Fruit fly (Drosophila melanogaster) whole organism, embryonic: Measurements from ENCODE around the gene CG2256.

Experiments used
- Antp ChIP-seq: fragments of 200-800 bp; sonication (Bioruptor generic); optimal IDR thresholded peaks from 3 replicates; lab custom pipeline; 2016; ENCODE audit warnings: missing biosample characterization, missing genetic modification characterization
- Atf3 ChIP-seq: fragments of 200-800 bp; sonication (Bioruptor generic); optimal IDR thresholded peaks from 3 replicates; lab custom pipeline; 2016; ENCODE audit warnings: missing biosample characterization, missing genetic modification characterization
- Awh ChIP-seq: fragments of 200-800 bp; sonication (Bioruptor generic); IDR thresholded peaks from 2 replicates; pipeline ENCODE4, ENCODE4 v1.3.6; 2022; ENCODE audit warnings: missing biosample characterization, missing genetic modification characterization
- BtbVII ChIP-seq: fragments of 200-800 bp; sonication (Bioruptor generic); optimal IDR thresholded peaks from 3 replicates; lab custom pipeline; 2017; ENCODE audit warnings: missing biosample characterization, mild to moderate bottlenecking, missing genetic modification characterization
- CG10209 ChIP-seq: fragments of 200-800 bp; sonication (Bioruptor generic); optimal IDR thresholded peaks from 3 replicates; lab custom pipeline; 2017; ENCODE audit warnings: missing biosample characterization, mild to moderate bottlenecking, missing genetic modification characterization, missing genetic modification reagents
- CG10366 ChIP-seq: fragments of 200-800 bp; sonication (Bioruptor generic); IDR thresholded peaks from 2 replicates; pipeline ENCODE4 v1.3.6; 2022; ENCODE audit warnings: missing biosample characterization, missing genetic modification characterization
- CG13123 ChIP-seq: fragments of 200-800 bp; sonication (Bioruptor generic); optimal IDR thresholded peaks from 2 replicates; lab custom pipeline; 2016; ENCODE audit warnings: missing biosample characterization, missing genetic modification characterization
- CG13296 ChIP-seq: fragments of 200-800 bp; sonication (Bioruptor generic); optimal IDR thresholded peaks from 3 replicates; lab custom pipeline; 2018; ENCODE audit warnings: missing biosample characterization, mild to moderate bottlenecking, missing genetic modification characterization
- CG14860 ChIP-seq: fragments of 200-800 bp; sonication (Bioruptor generic); IDR thresholded peaks from 3 replicates; pipeline ENCODE4 v1.3.6; 2022; ENCODE audit warnings: missing biosample characterization, missing genetic modification characterization; ENCODE audit not compliant: partially characterized antibody
- CG15601 ChIP-seq: fragments of 200-800 bp; sonication (Bioruptor generic); optimal IDR thresholded peaks from 3 replicates; lab custom pipeline; 2019; ENCODE audit warnings: missing biosample characterization, mild to moderate bottlenecking, missing genetic modification characterization, moderate library complexity
- CG1832 ChIP-seq: fragments of 200-800 bp; sonication (Bioruptor generic); optimal IDR thresholded peaks from 2 replicates; lab custom pipeline; 2017; ENCODE audit warnings: missing biosample characterization, mild to moderate bottlenecking, missing genetic modification characterization, inconsistent platforms
- CG30020 ChIP-seq: fragments of 200-800 bp; optimal IDR thresholded peaks from 2 replicates; lab custom pipeline; 2019; ENCODE audit warnings: missing biosample characterization, mild to moderate bottlenecking, missing genetic modification characterization, moderate library complexity
- CG34224 ChIP-seq: fragments of 200-800 bp; sonication (Bioruptor generic); IDR thresholded peaks from 3 replicates; pipeline ENCODE4 v1.3.6; 2022; ENCODE audit warnings: missing biosample characterization, missing genetic modification characterization; ENCODE audit not compliant: partially characterized antibody
- CG3847 ChIP-seq: fragments of 200-800 bp; sonication (Bioruptor generic); IDR thresholded peaks from 2 replicates; pipeline ENCODE4 v1.3.6; 2022; ENCODE audit warnings: missing biosample characterization, missing genetic modification characterization
- CG4820 ChIP-seq: fragments of 200-800 bp; sonication (Bioruptor generic); optimal IDR thresholded peaks from 3 replicates; lab custom pipeline; 2016; ENCODE audit warnings: missing biosample characterization, missing genetic modification characterization
- CG7745 ChIP-seq: fragments of 200-800 bp; sonication (Bioruptor generic); optimal IDR thresholded peaks from 2 replicates; lab custom pipeline; 2018; ENCODE audit warnings: missing biosample characterization, mild to moderate bottlenecking, missing genetic modification characterization, moderate library complexity
- CG7987 ChIP-seq: fragments of 200-800 bp; sonication (Bioruptor generic); optimal IDR thresholded peaks from 2 replicates; lab custom pipeline; 2018; ENCODE audit warnings: missing biosample characterization, mild to moderate bottlenecking, missing genetic modification characterization, moderate library complexity
- CG8290 ChIP-seq, 3 experiments: fragments of 200-800 bp; sonication (Bioruptor generic); optimal IDR thresholded peaks; 2 replicates each; lab custom pipeline; 2016 to 2019; ENCODE audit warnings: missing biosample characterization in 3 of 3, missing genetic modification characterization in 3 of 3, mild to moderate bottlenecking in 2 of 3, moderate library complexity in 1 of 3
- CG9932 ChIP-seq: fragments of 200-800 bp; sonication (Bioruptor generic); IDR thresholded peaks from 2 replicates; pipeline ENCODE4 v1.3.6; 2022; ENCODE audit warnings: missing biosample characterization, missing genetic modification characterization
- Dbx ChIP-seq: fragments of 200-800 bp; sonication (Bioruptor generic); IDR thresholded peaks from 3 replicates; pipeline ENCODE4 v1.3.6; 2022; ENCODE audit warnings: missing biosample characterization, missing genetic modification characterization
- Elba2 ChIP-seq: fragments of 200-800 bp; sonication (Bioruptor generic); optimal IDR thresholded peaks from 3 replicates; lab custom pipeline; 2016; ENCODE audit warnings: missing biosample characterization, missing genetic modification characterization
- GATAe ChIP-seq: fragments of 200-800 bp; sonication (Bioruptor generic); conservative IDR thresholded peaks from 2 replicates; pipeline ENCODE4 v1.3.6; 2022; ENCODE audit warnings: missing biosample characterization, missing genetic modification characterization
- Hand ChIP-seq: fragments of 200-800 bp; sonication (Bioruptor generic); optimal IDR thresholded peaks from 2 replicates; lab custom pipeline; 2017; ENCODE audit warnings: mild to moderate bottlenecking, missing biosample characterization, missing genetic modification reagents, missing genetic modification characterization
- HmgZ ChIP-seq: fragments of 200-800 bp; sonication (Bioruptor generic); optimal IDR thresholded peaks from 2 replicates; lab custom pipeline; 2018; ENCODE audit warnings: missing biosample characterization, mild to moderate bottlenecking, missing genetic modification characterization
- Kr ChIP-seq: fragments of 200-800 bp; sonication (Bioruptor generic); optimal IDR thresholded peaks from 2 replicates; lab custom pipeline; 2017; ENCODE audit warnings: missing biosample characterization, mild to moderate bottlenecking, missing genetic modification characterization
- Mad ChIP-seq: fragments of 200-800 bp; sonication (Bioruptor generic); optimal IDR thresholded peaks from 2 replicates; lab custom pipeline; 2016; ENCODE audit warnings: missing biosample characterization, missing genetic modification characterization
- Ptx1 ChIP-seq: fragments of 200-800 bp; sonication (Bioruptor generic); IDR thresholded peaks from 2 replicates; pipeline ENCODE4 v1.3.6; 2022; ENCODE audit warnings: missing biosample characterization, missing genetic modification characterization
- Ravus ChIP-seq: fragments of 200-800 bp; sonication (Bioruptor generic); IDR thresholded peaks from 2 replicates; pipeline ENCODE4 v1.3.6; 2022; ENCODE audit warnings: missing biosample characterization, missing genetic modification characterization
- Rx ChIP-seq: fragments of 200-800 bp; sonication (Bioruptor generic); IDR thresholded peaks from 2 replicates; pipeline ENCODE4 v1.3.6; 2022; ENCODE audit warnings: missing biosample characterization, missing genetic modification characterization
- Side ChIP-seq: fragments of 200-800 bp; sonication (Bioruptor generic); optimal IDR thresholded peaks from 2 replicates; lab custom pipeline; 2016; ENCODE audit warnings: missing biosample characterization, missing genetic modification characterization
- Six4 ChIP-seq: fragments of 200-800 bp; sonication (Bioruptor generic); optimal IDR thresholded peaks from 2 replicates; lab custom pipeline; 2016; ENCODE audit warnings: missing biosample characterization, missing genetic modification characterization
- Spps ChIP-seq: fragments of 200-800 bp; sonication (Bioruptor generic); optimal IDR thresholded peaks from 2 replicates; lab custom pipeline; 2018; ENCODE audit warnings: missing biosample characterization, mild to moderate bottlenecking, missing genetic modification characterization
- Stat92E ChIP-seq, 3 experiments: fragments of >200 bp in 2 of 3; fragments of 200-800 bp in 1 of 3; sonication (Bioruptor generic) in 1 of 3; optimal IDR thresholded peaks; 2 replicates each; lab custom pipeline; 2017 to 2019; ENCODE audit warnings: missing biosample characterization in 3 of 3, missing genetic modification characterization in 3 of 3, mild to moderate bottlenecking in 1 of 3, moderate library complexity in 1 of 3
- Tbp ChIP-seq: fragments of >200 bp; optimal IDR thresholded peaks from 2 replicates; lab custom pipeline; 2018; ENCODE audit warnings: missing biosample characterization, missing genetic modification characterization
- chinmo ChIP-seq: fragments of 200-800 bp; sonication (Bioruptor generic); IDR thresholded peaks from 4 replicates; pipeline ENCODE4 v1.3.6; 2022; ENCODE audit warnings: missing biosample characterization, missing genetic modification characterization; ENCODE audit not compliant: partially characterized antibody
- croc ChIP-seq: fragments of 200-800 bp; sonication (Bioruptor generic); conservative IDR thresholded peaks from 3 replicates; pipeline ENCODE4 v1.3.6; 2022; ENCODE audit warnings: missing biosample characterization, missing genetic modification characterization
- dati ChIP-seq: fragments of 200-800 bp; sonication (Bioruptor generic); IDR thresholded peaks from 2 replicates; pipeline ENCODE4 v1.3.6; 2022; ENCODE audit warnings: missing biosample characterization, missing genetic modification characterization
- dm ChIP-seq: fragments of 200-800 bp; sonication (Bioruptor generic); optimal IDR thresholded peaks from 3 replicates; lab custom pipeline; 2016; ENCODE audit warnings: missing biosample characterization, missing genetic modification characterization
- dmrt11E ChIP-seq: fragments of 200-800 bp; sonication (Bioruptor generic); optimal IDR thresholded peaks from 3 replicates; lab custom pipeline; 2018; ENCODE audit warnings: missing biosample characterization, mild to moderate bottlenecking, missing genetic modification characterization, moderate library complexity
- h ChIP-seq: fragments of >200 bp; optimal IDR thresholded peaks from 2 replicates; lab custom pipeline; 2017
- klu ChIP-seq: fragments of 200-800 bp; sonication (Bioruptor generic); IDR thresholded peaks from 2 replicates; pipeline ENCODE4 v1.3.6; 2022; ENCODE audit warnings: missing biosample characterization, missing genetic modification characterization
- odd ChIP-seq: fragments of 200-800 bp; sonication (Bioruptor generic); optimal IDR thresholded peaks from 2 replicates; lab custom pipeline; 2017; ENCODE audit warnings: missing biosample characterization, mild to moderate bottlenecking, missing genetic modification characterization
- sens ChIP-seq: fragments of 200-800 bp; sonication (Bioruptor generic); peaks from one replicate; lab custom pipeline; 2016; ENCODE audit warnings: missing biosample characterization, missing genetic modification characterization
- sens-2 ChIP-seq: fragments of 200-800 bp; sonication (Bioruptor generic); IDR thresholded peaks from 2 replicates; pipeline ENCODE4 v1.3.6; 2022; ENCODE audit warnings: missing biosample characterization, missing genetic modification characterization
- seq ChIP-seq: fragments of 200-800 bp; sonication (Bioruptor generic); IDR thresholded peaks from 2 replicates; pipeline ENCODE4 v1.3.6; 2022; ENCODE audit warnings: missing biosample characterization, missing genetic modification characterization
- so ChIP-seq: fragments of 200-800 bp; sonication (Bioruptor generic); IDR thresholded peaks from 3 replicates; pipeline ENCODE4 v1.3.6; 2022; ENCODE audit warnings: missing biosample characterization, missing genetic modification characterization
- sob ChIP-seq: fragments of 200-800 bp; sonication (Bioruptor generic); IDR thresholded peaks from 2 replicates; pipeline ENCODE4 v1.3.6; 2022; ENCODE audit warnings: missing biosample characterization, missing genetic modification characterization
- sug ChIP-seq: fragments of 200-800 bp; optimal IDR thresholded peaks from 2 replicates; lab custom pipeline; 2019; ENCODE audit warnings: missing biosample characterization, mild to moderate bottlenecking, missing genetic modification characterization, moderate library complexity
- tgo ChIP-seq: fragments of 200-800 bp; sonication (Bioruptor generic); IDR thresholded peaks from 3 replicates; pipeline ENCODE4 v1.3.6; 2022; ENCODE audit warnings: missing biosample characterization, missing genetic modification characterization
- tna ChIP-seq: fragments of 200-800 bp; sonication (Bioruptor generic); IDR thresholded peaks from 2 replicates; pipeline ENCODE4 v1.3.6; 2022; ENCODE audit warnings: missing biosample characterization, missing genetic modification characterization; ENCODE audit not compliant: partially characterized antibody
- wdn ChIP-seq: fragments of 200-800 bp; sonication (Bioruptor generic); IDR thresholded peaks from 2 replicates; pipeline ENCODE4 v1.3.6; 2022; ENCODE audit warnings: missing biosample characterization, missing genetic modification characterization
- zf30C ChIP-seq: fragments of 200-800 bp; sonication (Bioruptor generic); optimal IDR thresholded peaks from 3 replicates; lab custom pipeline; 2018; ENCODE audit warnings: missing biosample characterization, mild to moderate bottlenecking, missing genetic modification characterization

The CG2256 gene

dm6 chrX:8125224-8125649, 38.2 kb upstream of the CG2256 start (continued):
- TF ChIP-seq sens, result peak; percentile 63
- TF ChIP-seq CG13296 (GFP tag; lab: Kevin White, UChicago), result peak; percentile 28
- no peak for TF ChIP-seq tna (GFP tag; lab: Robert Waterston, UW)
- TF ChIP-seq zf30C (GFP tag; lab: Kevin White, UChicago), result no peak
- no peak for TF ChIP-seq CG1832
- TF ChIP-seq Antp, result no peak
- no peak for TF ChIP-seq Spps (tag; lab: Kevin White, UChicago)
- TF ChIP-seq dati (GFP tag; lab: Robert Waterston, UW), result no peak
- no peak for TF ChIP-seq Atf3 (GFP tag; lab: Kevin White, UChicago)
- peak; percentile 24 for TF ChIP-seq CG4820
- TF ChIP-seq Ptx1 (GFP tag; lab: Robert Waterston, UW), result peak; percentile 72
- no peak for TF ChIP-seq Tbp (GFP tag; lab: Kevin White, UChicago)
- no peak for TF ChIP-seq h (lab: Kevin White, UChicago)
- TF ChIP-seq CG30020 (tag; lab: Kevin White, UChicago), result peak; percentile 18
- no peak for TF ChIP-seq Hand
- no peak for TF ChIP-seq sens-2
- TF ChIP-seq Awh, result 0 out of 2 replicates have a peak, but pooled peaks have one; percentile 32
- TF ChIP-seq CG7745, result no peak
- peak; percentile 36; the same call in 2 of the 3 replicates for TF ChIP-seq tgo (GFP tag; lab: Robert Waterston, UW)
- no peak for TF ChIP-seq Side (GFP tag; lab: Kevin White, UChicago)
- TF ChIP-seq dm (GFP tag; lab: Kevin White, UChicago), result no peak
- no peak for TF ChIP-seq GATAe
- TF ChIP-seq CG10209 (GFP tag; lab: Kevin White, UChicago), result peak; percentile 62
- TF ChIP-seq Elba2 (GFP tag; lab: Kevin White, UChicago), result no peak
- TF ChIP-seq klu (GFP tag; lab: Robert Waterston, UW), result no peak
- TF ChIP-seq croc, result peak; percentile 38; the same call in 2 of the 3 replicates
- TF ChIP-seq Mad (GFP tag; lab: Kevin White, UChicago), result no peak
- TF ChIP-seq CG10366 (GFP tag; lab: Robert Waterston, UW), result peak; percentile 19; the same call in 1 of the 2 replicates
- no peak for TF ChIP-seq CG7987 (GFP tag; lab: Kevin White, UChicago)
- no peak for TF ChIP-seq Stat92E (GFP tag; optimal IDR thresholded peaks at IDR 0.05; lab: Kevin White, UChicago)
- TF ChIP-seq Kr (GFP tag; lab: Kevin White, UChicago), result no peak
- no peak for TF ChIP-seq CG14860 (GFP tag; lab: Robert Waterston, UW)
- peak; percentile 38 for TF ChIP-seq CG15601 (tag; lab: Kevin White, UChicago)
- TF ChIP-seq so (GFP tag; lab: Robert Waterston, UW), result no peak
- 0 out of 4 replicates have a peak, but pooled peaks have one; percentile 20 for TF ChIP-seq chinmo
- TF ChIP-seq HmgZ (tag; lab: Kevin White, UChicago), result no peak
- peak; percentile 33 for TF ChIP-seq odd
- peak; percentile 45 for TF ChIP-seq dmrt11E
- TF ChIP-seq seq (GFP tag; lab: Robert Waterston, UW), result no peak
- TF ChIP-seq CG9932 (GFP tag; lab: Robert Waterston, UW), result no peak
- TF ChIP-seq CG34224 (GFP tag; lab: Robert Waterston, UW), result no peak
- no peak for TF ChIP-seq BtbVII
- no peak for TF ChIP-seq CG3847 (GFP tag; lab: Robert Waterston, UW)
- no peak for TF ChIP-seq sob (GFP tag; lab: Robert Waterston, UW)
- TF ChIP-seq CG13123 (GFP tag; lab: Kevin White, UChicago), result no peak
- no peak for TF ChIP-seq CG8290 (GFP tag; optimal IDR thresholded peaks at IDR 0.05; lab: Kevin White, UChicago)
- no peak for TF ChIP-seq CG8290 (tag; optimal IDR thresholded peaks at IDR 0.05; lab: Kevin White, UChicago)
- TF ChIP-seq Dbx, result no peak
- no peak for TF ChIP-seq wdn (GFP tag; lab: Robert Waterston, UW)
- TF ChIP-seq Ravus (GFP tag; lab: Robert Waterston, UW), result no peak
- TF ChIP-seq sug (tag; lab: Kevin White, UChicago), result no peak
- TF ChIP-seq Six4, result peak; percentile 9
- no peak for TF ChIP-seq Rx (GFP tag; lab: Robert Waterston, UW)
